Worm (Caenorhabditis elegans) whole organism, L4/young adult: ENCODE data around the gene B0554.7.

Experiments
- dao-5 ChIP-seq: sonication (generic microtip); optimal IDR thresholded peaks from 2 replicates; lab custom pipeline; 2016; ENCODE audit warnings: missing genotype, missing genetic modification characterization, moderate library complexity, missing compliant biosample characterization
- him-1 ChIP-seq: sonication (generic microtip); optimal IDR thresholded peaks from 2 replicates; lab custom pipeline; 2016; ENCODE audit warnings: missing genotype, missing genetic modification reagents, missing genetic modification characterization, missing compliant biosample characterization

DNA sequence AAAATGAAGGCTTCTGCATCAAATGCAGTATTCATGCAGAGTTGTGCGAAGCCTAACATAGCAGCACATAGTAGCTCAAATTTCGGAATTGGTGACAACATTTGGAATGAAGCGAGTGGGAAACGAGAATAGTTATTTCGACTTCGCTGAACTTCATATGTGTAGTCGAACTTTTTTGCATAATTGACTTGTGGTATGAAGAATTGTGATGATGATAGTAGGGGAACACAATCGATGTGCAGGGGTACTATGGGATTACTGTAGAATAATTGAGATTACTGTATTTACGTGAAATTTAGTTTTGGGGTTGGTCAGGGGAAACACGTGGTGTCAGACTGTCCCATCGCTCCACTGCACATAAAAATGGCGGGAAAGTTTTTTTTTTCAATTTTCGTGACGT is at the start of gene B0554.7:
- no peak for TF ChIP-seq him-1 (tag; lab: Kevin White, UChicago)
- TF ChIP-seq dao-5 (tag; lab: Kevin White, UChicago): no peak
